Worm (Caenorhabditis elegans) whole organism, L4 larva: ENCODE data around the gene Y57G11C.22.

Source experiments
- fos-1 ChIP-seq: fragments of 150-350 bp; optimal IDR thresholded peaks from 2 replicates; lab custom pipeline; 2014; ENCODE audit warnings: missing biosample characterization, missing genetic modification characterization
- lin-13 ChIP-seq: fragments of 150-350 bp; optimal IDR thresholded peaks from 2 replicates; lab custom pipeline; 2014; ENCODE audit warnings: missing biosample characterization, missing genetic modification reagents, missing genetic modification characterization
- nhr-102 ChIP-seq: sonication (generic microtip); optimal IDR thresholded peaks from 2 replicates; lab custom pipeline; 2016; ENCODE audit warnings: mild to moderate bottlenecking, missing genetic modification characterization, moderate library complexity, missing compliant biosample characterization

DNA sequence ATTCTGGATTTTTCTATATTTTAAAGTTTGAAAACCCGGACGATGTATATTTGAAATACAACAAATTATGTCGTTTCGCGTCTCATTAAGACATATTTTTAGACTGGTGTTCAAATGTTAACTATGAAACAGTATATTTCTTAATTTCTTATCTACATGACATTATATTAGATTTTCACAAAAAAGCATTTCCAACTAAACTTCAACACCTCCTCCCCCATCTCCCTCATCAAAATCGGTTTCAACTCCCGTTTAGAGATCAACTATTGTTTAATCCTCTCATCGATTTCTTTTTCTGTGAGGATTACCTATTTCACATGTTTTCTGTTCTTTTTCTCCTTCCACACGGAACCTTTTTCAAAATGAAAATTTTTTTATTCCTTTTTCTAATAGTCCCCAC, 25.1 kb downstream of the Y57G11C.22 start, which contains the start of gene Y57G11C.38:
- TF ChIP-seq lin-13 (GFP tag; lab: Kevin White, UChicago) (no peak), fos-1 (tag; lab: Kevin White, UChicago) (no peak), nhr-102 (tag; lab: Kevin White, UChicago) (no peak)
